Worm (Caenorhabditis elegans) whole organism, L2 larva: ENCODE measurements around the gene C14C10.2.
A peak's percentile ranks its signal among the peaks of the same experiment; 100 is the strongest.

Experiments
- F13H6.1 ChIP-seq: sonication (generic microtip); optimal IDR thresholded peaks from 2 replicates; lab custom pipeline; 2016; ENCODE audit warnings: missing genetic modification characterization, missing compliant biosample characterization
- Y55F3AM.14 ChIP-seq: fragments of 200-800 bp; sonication (Bioruptor generic); optimal IDR thresholded peaks from 2 replicates; lab custom pipeline; 2018; ENCODE audit warnings: mild to moderate bottlenecking, missing genetic modification characterization, missing compliant biosample characterization
- ZK546.5 ChIP-seq: sonication (generic microtip); optimal IDR thresholded peaks from 2 replicates; lab custom pipeline; 2017; ENCODE audit warnings: missing biosample characterization, missing genetic modification characterization
- ama-1 ChIP-seq: fragments of 150-350 bp; optimal IDR thresholded peaks from 2 replicates; lab custom pipeline; 2018; ENCODE audit warnings: inconsistent platforms
- blmp-1 ChIP-seq: sonication (generic microtip); optimal IDR thresholded peaks from 2 replicates; lab custom pipeline; 2017; ENCODE audit warnings: missing genetic modification characterization, mild to moderate bottlenecking, missing compliant biosample characterization, antibody characterized with exemption, moderate library complexity; ENCODE audit not compliant: insufficient read depth
- ceh-16 ChIP-seq: fragments of 150-350 bp; optimal IDR thresholded peaks from 2 replicates; lab custom pipeline; 2014; ENCODE audit warnings: missing biosample characterization, missing genetic modification characterization
- ceh-82 ChIP-seq: fragments of 150-350 bp; optimal IDR thresholded peaks from 2 replicates; lab custom pipeline; 2014; ENCODE audit warnings: missing biosample characterization, missing genetic modification characterization
- crh-2 ChIP-seq: sonication (generic microtip); optimal IDR thresholded peaks from 2 replicates; lab custom pipeline; 2017; ENCODE audit warnings: missing biosample characterization, missing genetic modification characterization
- dmd-4 ChIP-seq: sonication (generic microtip); optimal IDR thresholded peaks from 2 replicates; lab custom pipeline; 2017; ENCODE audit warnings: missing biosample characterization, missing genetic modification characterization
- egl-27 ChIP-seq: sonication (generic microtip); optimal IDR thresholded peaks from 3 replicates; lab custom pipeline; 2017; ENCODE audit warnings: missing biosample characterization, missing genetic modification reagents, missing genetic modification characterization
- elt-1 ChIP-seq: fragments of 150-350 bp; optimal IDR thresholded peaks from 2 replicates; lab custom pipeline; 2014; ENCODE audit warnings: missing biosample characterization, missing genetic modification characterization
- gmeb-1 ChIP-seq: fragments of 150-350 bp; optimal IDR thresholded peaks from 2 replicates; lab custom pipeline; 2014; ENCODE audit warnings: missing biosample characterization, missing genetic modification characterization
- lin-11 ChIP-seq: fragments of 150-350 bp; sonication (generic microtip); optimal IDR thresholded peaks from 2 replicates; lab custom pipeline; 2014; ENCODE audit warnings: missing biosample characterization, missing genetic modification characterization, inconsistent platforms, mixed read lengths
- lin-13 ChIP-seq: fragments of 150-350 bp; optimal IDR thresholded peaks from 2 replicates; lab custom pipeline; 2014; ENCODE audit warnings: missing biosample characterization, missing genetic modification reagents, missing genetic modification characterization
- lin-39 ChIP-seq: fragments of 150-350 bp; optimal IDR thresholded peaks from 2 replicates; lab custom pipeline; 2014; ENCODE audit warnings: missing biosample characterization, missing genetic modification reagents, missing genetic modification characterization
- lsy-2 ChIP-seq, 2 experiments: fragments of 150-350 bp in 1 of 2; sonication (generic microtip) in 1 of 2; optimal IDR thresholded peaks; 2 replicates each; lab custom pipeline; 2014 to 2017; ENCODE audit warnings: missing biosample characterization in 2 of 2, missing genetic modification characterization in 2 of 2
- mbf-1 ChIP-seq: sonication (generic microtip); optimal IDR thresholded peaks from 2 replicates; lab custom pipeline; 2017; ENCODE audit warnings: missing biosample characterization, missing genetic modification characterization
- mdl-1 ChIP-seq, 2 experiments: fragments of 150-350 bp in 1 of 2; sonication (generic microtip) in 1 of 2; optimal IDR thresholded peaks; 2 replicates each; lab custom pipeline; 2017; ENCODE audit warnings: missing biosample characterization in 2 of 2, missing genetic modification characterization in 2 of 2
- nhr-10 ChIP-seq: sonication (generic microtip); optimal IDR thresholded peaks from 2 replicates; lab custom pipeline; 2017; ENCODE audit warnings: missing biosample characterization, missing genetic modification characterization
- nhr-11 ChIP-seq: fragments of 150-350 bp; optimal IDR thresholded peaks from 2 replicates; lab custom pipeline; 2014; ENCODE audit warnings: missing biosample characterization, missing genetic modification characterization
- nhr-12 ChIP-seq: fragments of 150-350 bp; optimal IDR thresholded peaks from 2 replicates; lab custom pipeline; 2014; ENCODE audit warnings: missing biosample characterization, missing genetic modification characterization
- nhr-129 ChIP-seq: fragments of 150-350 bp; optimal IDR thresholded peaks from 2 replicates; lab custom pipeline; 2014; ENCODE audit warnings: missing biosample characterization, missing genetic modification characterization
- nhr-21 ChIP-seq: fragments of 150-350 bp; optimal IDR thresholded peaks from 2 replicates; lab custom pipeline; 2014; ENCODE audit warnings: missing biosample characterization, missing genetic modification characterization
- nhr-237 ChIP-seq: fragments of 150-350 bp; optimal IDR thresholded peaks from 2 replicates; lab custom pipeline; 2014; ENCODE audit warnings: missing biosample characterization, missing genetic modification characterization
- nhr-25 ChIP-seq: fragments of 150-350 bp; sonication (generic microtip); optimal IDR thresholded peaks from 3 replicates; lab custom pipeline; 2014; ENCODE audit warnings: missing biosample characterization, missing genetic modification characterization
- nhr-6 ChIP-seq: fragments of 150-350 bp; optimal IDR thresholded peaks from 2 replicates; lab custom pipeline; 2014; ENCODE audit warnings: missing biosample characterization, missing genetic modification characterization
- nhr-77 ChIP-seq: fragments of 150-350 bp; optimal IDR thresholded peaks from 2 replicates; lab custom pipeline; 2014; ENCODE audit warnings: missing biosample characterization, missing genetic modification characterization
- peb-1 ChIP-seq: fragments of 150-350 bp; optimal IDR thresholded peaks from 2 replicates; lab custom pipeline; 2014; ENCODE audit warnings: missing biosample characterization, missing genetic modification characterization
- sem-4 ChIP-seq: fragments of 150-350 bp; optimal IDR thresholded peaks from 2 replicates; lab custom pipeline; 2014; ENCODE audit warnings: missing biosample characterization, missing genetic modification reagents, missing genetic modification characterization
- sma-3 ChIP-seq: sonication (generic microtip); optimal IDR thresholded peaks from 2 replicates; lab custom pipeline; 2016; ENCODE audit warnings: missing genetic modification reagents, missing genetic modification characterization, missing compliant biosample characterization
- sma-9 ChIP-seq, 2 experiments: fragments of 150-350 bp in 1 of 2; sonication (generic microtip) in 1 of 2; optimal IDR thresholded peaks; 2 replicates each; lab custom pipeline; 2014 to 2016; ENCODE audit warnings: missing genetic modification characterization in 2 of 2, mild to moderate bottlenecking in 1 of 2, missing biosample characterization in 1 of 2, missing compliant biosample characterization in 1 of 2, missing genetic modification reagents in 1 of 2, moderate library complexity in 1 of 2
- snpc-4 ChIP-seq: fragments of 150-350 bp; optimal IDR thresholded peaks from 2 replicates; lab custom pipeline; 2014; ENCODE audit warnings: missing biosample characterization, missing genetic modification characterization
- unc-39 ChIP-seq: fragments of 150-350 bp; optimal IDR thresholded peaks from 2 replicates; lab custom pipeline; 2014; ENCODE audit warnings: missing biosample characterization, missing genetic modification characterization
- unc-55 ChIP-seq: fragments of 150-350 bp; sonication (generic microtip); optimal IDR thresholded peaks from 3 replicates; lab custom pipeline; 2014; ENCODE audit warnings: missing biosample characterization, missing genetic modification reagents, missing genetic modification characterization
- unc-62 ChIP-seq: fragments of 150-350 bp; optimal IDR thresholded peaks from 2 replicates; lab custom pipeline; 2014; ENCODE audit warnings: missing biosample characterization, missing genetic modification reagents, missing genetic modification characterization
- zag-1 ChIP-seq: fragments of 150-350 bp; optimal IDR thresholded peaks from 2 replicates; lab custom pipeline; 2014; ENCODE audit warnings: missing biosample characterization, missing genetic modification characterization
- ztf-11 ChIP-seq: sonication (generic microtip); optimal IDR thresholded peaks from 2 replicates; lab custom pipeline; 2017; ENCODE audit warnings: missing biosample characterization, missing genetic modification characterization
- ztf-4 ChIP-seq: fragments of 150-350 bp; optimal IDR thresholded peaks from 2 replicates; lab custom pipeline; 2014; ENCODE audit warnings: missing biosample characterization, missing genetic modification characterization

The C14C10.2 gene

DNA sequence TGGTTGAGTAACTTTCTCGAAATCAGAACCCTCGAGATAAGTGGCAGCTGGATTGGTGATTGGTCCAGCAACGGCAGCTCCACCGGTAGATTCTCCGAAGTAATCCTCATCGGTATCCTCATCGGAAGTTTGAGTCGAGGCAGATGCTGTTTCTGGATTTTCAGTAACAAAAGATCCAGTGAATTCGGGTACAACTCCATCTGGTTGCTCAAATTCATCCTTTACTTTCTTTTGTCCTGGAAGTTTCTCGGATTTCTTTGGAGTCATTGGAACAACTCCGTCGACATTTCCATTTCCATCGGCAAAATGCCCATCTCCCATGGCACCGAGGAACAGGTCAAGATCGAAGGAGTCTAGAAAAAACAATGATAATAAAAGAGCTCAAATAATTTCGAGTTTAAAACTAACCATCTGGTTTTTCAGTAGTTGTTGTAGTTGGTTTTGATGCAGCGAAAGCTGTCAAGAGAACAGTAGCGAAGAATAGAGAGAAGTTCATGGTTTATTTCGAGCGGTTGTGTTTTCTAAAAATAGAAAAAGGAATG lies 39.5 kb downstream of the C14C10.2 start, which contains the start of gene F45D3.4:
Gene F45D3.4, minus strand, starts transcription at position 521 of the 542 bp plus-strand sequence.
- TF ChIP-seq ZK546.5 (tag; lab: Kevin White, UChicago), result no peak
- no peak for TF ChIP-seq Y55F3AM.14
- TF ChIP-seq nhr-77 (tag; lab: Kevin White, UChicago), result no peak
- no peak for TF ChIP-seq unc-39 (tag; lab: Kevin White, UChicago)
- TF ChIP-seq sem-4, result no peak
- peak; percentile 96 for TF ChIP-seq ama-1 (lab: Kevin White, UChicago)

DNA sequence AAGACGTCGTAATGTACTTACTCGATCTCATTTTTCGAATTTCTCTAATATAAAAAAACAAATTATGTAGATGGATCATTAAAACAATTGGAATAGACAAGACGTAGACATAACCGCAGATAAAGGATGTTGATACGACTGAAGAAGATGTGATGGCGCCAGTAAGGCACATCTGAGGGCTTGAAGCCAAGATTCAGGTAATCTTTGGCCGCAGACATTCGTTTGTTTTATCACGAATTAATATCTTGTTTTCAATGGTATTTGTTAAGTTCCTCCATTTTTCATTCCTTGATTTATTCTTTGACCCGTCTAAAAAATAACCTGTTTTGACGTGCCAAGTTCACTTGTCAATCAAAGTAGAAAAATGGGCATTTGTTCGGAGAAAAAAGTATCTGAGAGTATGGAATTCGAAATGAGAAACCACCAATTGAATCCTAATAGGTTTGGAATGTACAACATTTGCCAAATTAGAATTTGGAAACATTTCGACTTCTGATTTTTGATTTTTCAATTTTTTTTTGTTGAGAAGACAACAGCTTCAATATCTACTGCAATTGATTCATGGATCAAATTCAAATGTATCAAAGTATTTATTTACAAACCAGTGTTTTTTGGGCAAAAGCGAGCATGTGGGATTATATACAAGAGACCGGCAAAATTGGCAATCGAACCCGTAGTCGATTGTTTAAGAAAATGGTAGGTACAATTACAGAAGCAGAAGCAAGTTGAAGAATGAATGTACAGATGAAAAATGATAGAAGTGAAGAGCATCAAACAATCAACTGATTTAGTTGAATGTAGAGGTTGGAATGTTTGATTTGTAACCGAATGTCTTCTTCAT lies 40.4 kb downstream of the C14C10.2 start:
- peak; percentile 24 for TF ChIP-seq gmeb-1
- no peak for TF ChIP-seq mbf-1 (tag; lab: Kevin White, UChicago)
- TF ChIP-seq nhr-11 (tag; lab: Kevin White, UChicago), result peak; percentile 58
- peak; percentile 58 for TF ChIP-seq sma-3
- TF ChIP-seq nhr-10 (tag; lab: Kevin White, UChicago), result no peak
- peak; percentile 19 for TF ChIP-seq sma-9 (GFP tag; optimal IDR thresholded peaks at IDR 0.05; lab: Kevin White, UChicago)
- TF ChIP-seq sma-9 (tag; optimal IDR thresholded peaks at IDR 0.05; lab: Kevin White, UChicago), result no peak
- TF ChIP-seq ama-1 (lab: Kevin White, UChicago), result peak; percentile 94
- TF ChIP-seq unc-62 (GFP tag; lab: Kevin White, UChicago), result no peak
- no peak for TF ChIP-seq crh-2 (tag; lab: Kevin White, UChicago)
- peak; percentile 42 for TF ChIP-seq lin-13 (GFP tag; lab: Kevin White, UChicago)
- TF ChIP-seq nhr-25, result peak; percentile 11
- TF ChIP-seq nhr-21 (tag; lab: Kevin White, UChicago), result peak; percentile 78
- peak; percentile 46 for TF ChIP-seq nhr-129 (tag; lab: Kevin White, UChicago)
- TF ChIP-seq unc-55 (GFP tag; lab: Kevin White, UChicago), result no peak
- TF ChIP-seq sem-4, result peak; percentile 32

DNA sequence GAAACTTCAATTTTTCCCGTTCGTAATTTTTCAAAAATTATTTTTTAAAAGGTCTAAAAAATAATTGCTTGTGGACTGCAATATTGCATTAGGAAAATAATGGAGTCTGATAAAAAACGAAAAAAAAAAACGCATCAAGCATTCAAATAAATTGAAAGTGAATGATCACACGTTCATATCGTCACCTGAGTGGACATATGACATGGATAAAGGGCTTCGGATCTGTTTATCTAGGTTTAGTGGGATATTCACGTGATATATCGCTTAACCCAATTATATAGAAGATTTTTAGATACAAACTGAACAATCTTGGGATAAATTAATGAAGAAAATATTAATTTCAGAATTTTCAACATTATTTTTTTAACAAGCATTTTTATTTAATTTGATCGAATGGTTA lies 41.5 kb downstream of the C14C10.2 start:
- TF ChIP-seq dmd-4 (tag; lab: Kevin White, UChicago), result no peak
- no peak for TF ChIP-seq ceh-82 (tag; lab: Kevin White, UChicago)
- TF ChIP-seq nhr-77 (tag; lab: Kevin White, UChicago), result no peak

DNA sequence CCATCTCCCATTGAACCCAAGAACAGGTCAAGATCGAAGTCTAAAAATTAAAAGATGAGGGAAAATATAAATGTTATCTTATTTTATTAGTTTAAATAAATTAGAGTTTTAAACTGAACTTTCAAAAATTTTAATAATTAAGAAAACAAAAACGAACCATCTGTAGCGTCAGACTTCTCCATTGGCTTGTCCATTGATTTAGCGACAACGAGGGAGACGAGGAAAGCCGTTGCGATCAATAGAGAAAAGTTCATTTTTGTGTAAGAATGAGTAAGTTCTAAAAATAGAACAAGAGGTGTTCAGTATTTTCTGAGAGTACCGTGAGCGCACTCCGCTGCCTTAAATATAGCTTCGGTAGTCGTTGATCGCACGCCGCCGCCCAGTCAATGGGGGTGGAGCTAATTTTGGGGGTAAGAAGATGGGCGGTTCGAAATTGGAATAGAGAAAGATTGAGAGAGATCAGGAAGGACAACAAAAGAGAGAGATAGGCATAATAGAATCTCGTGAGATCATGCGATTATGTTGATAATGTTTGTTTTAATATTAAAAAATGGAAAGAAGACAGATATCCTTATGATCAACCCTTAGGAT lies 42.1 kb downstream of the C14C10.2 start, which contains the start of gene F45D3.3:
Gene F45D3.3, minus strand, starts transcription at position 350 of the 591 bp plus-strand sequence.
- TF ChIP-seq lsy-2 (tag; optimal IDR thresholded peaks at IDR 0.05; lab: Kevin White, UChicago) (no peak), sma-9 (GFP tag; optimal IDR thresholded peaks at IDR 0.05; lab: Kevin White, UChicago) (peak; percentile 24), sma-9 (tag; optimal IDR thresholded peaks at IDR 0.05; lab: Kevin White, UChicago) (no peak), mdl-1 (tag; optimal IDR thresholded peaks at IDR 0.05; lab: Kevin White, UChicago) (peak; percentile 22 to 34), blmp-1 (tag; lab: Kevin White, UChicago) (peak; percentile 27), ztf-11 (no peak), peb-1 (tag; lab: Kevin White, UChicago) (no peak), crh-2 (tag; lab: Kevin White, UChicago) (no peak), nhr-12 (no peak), nhr-11 (tag; lab: Kevin White, UChicago) (no peak), sma-3 (peak; percentile 43), unc-39 (tag; lab: Kevin White, UChicago) (no peak), nhr-25 (peak; percentile 12), ztf-4 (tag; lab: Kevin White, UChicago) (no peak), ama-1 (lab: Kevin White, UChicago) (peak; percentile 94), lin-39 (tag; lab: Kevin White, UChicago) (no peak), nhr-21 (tag; lab: Kevin White, UChicago) (peak; percentile 79), zag-1 (tag; lab: Kevin White, UChicago) (no peak), ceh-16 (tag; lab: Kevin White, UChicago) (no peak), snpc-4 (tag; lab: Kevin White, UChicago) (no peak), nhr-237 (tag; lab: Kevin White, UChicago) (no peak), elt-1 (tag; lab: Kevin White, UChicago) (no peak), nhr-6 (no peak), lin-13 (GFP tag; lab: Kevin White, UChicago) (no peak), nhr-77 (tag; lab: Kevin White, UChicago) (no peak), unc-55 (GFP tag; lab: Kevin White, UChicago) (no peak), F13H6.1 (tag; lab: Kevin White, UChicago) (no peak), egl-27 (peak; percentile 25), lin-11 (no peak), ZK546.5 (tag; lab: Kevin White, UChicago) (no peak)
